Worm (Caenorhabditis elegans): ENCODE data around the gene ndab-2.
A peak's percentile ranks its signal among the peaks of the same experiment; 100 is the strongest.

Gene ndab-2

ce11 chrIII:7179538-7180301 lies 832 bp upstream of the ndab-2 start, which contains the start of the genes rps-14 and rpl-36 (continued):
- TF ChIP-seq ztf-1 (GFP tag; conservative IDR thresholded peaks at IDR 0.05) = no peak
- TF ChIP-seq lsy-2 (tag; optimal IDR thresholded peaks at IDR 0.05) = peak; percentile 83 to 96
- peak; percentile 87 for TF ChIP-seq ZK546.5 (tag; optimal IDR thresholded peaks at IDR 0.05)
- peak; percentile 88 for TF ChIP-seq sma-9 (GFP tag; optimal IDR thresholded peaks at IDR 0.05)
- TF ChIP-seq sma-9 (tag; optimal IDR thresholded peaks at IDR 0.05) = no peak
- no peak for TF ChIP-seq unc-62 (GFP tag; optimal IDR thresholded peaks at IDR 0.05)
- peak; percentile 94 for TF ChIP-seq crh-2 (tag; optimal IDR thresholded peaks at IDR 0.05)
- peak; percentile 78 for TF ChIP-seq sem-4 (tag; optimal IDR thresholded peaks at IDR 0.05)
- TF ChIP-seq mab-5 (tag; optimal IDR thresholded peaks at IDR 0.05) = peak; percentile 74
- TF ChIP-seq elt-3 (tag; optimal IDR thresholded peaks at IDR 0.05) = no peak
- TF ChIP-seq sma-3 (GFP tag; optimal IDR thresholded peaks at IDR 0.05) = peak; percentile 90
- TF ChIP-seq nhr-23 (tag; optimal IDR thresholded peaks at IDR 0.05) = no peak
- TF ChIP-seq skn-1 (tag; optimal IDR thresholded peaks at IDR 0.05) = no peak
- TF ChIP-seq ceh-16 (tag; optimal IDR thresholded peaks at IDR 0.05) = peak; percentile 74
- no peak for TF ChIP-seq mbf-1 (tag; optimal IDR thresholded peaks at IDR 0.05)
- peak; percentile 91 for TF ChIP-seq egl-27 (tag; optimal IDR thresholded peaks at IDR 0.05)
- peak in 1 of 2 experiments; percentile 19 for TF ChIP-seq mdl-1 (tag; optimal IDR thresholded peaks at IDR 0.05)
- TF ChIP-seq unc-55 (GFP tag; optimal IDR thresholded peaks at IDR 0.05) = peak; percentile 93
- TF ChIP-seq nhr-10 (tag; optimal IDR thresholded peaks at IDR 0.05) = peak; percentile 47
- peak; percentile 80 for TF ChIP-seq ztf-4 (tag; optimal IDR thresholded peaks at IDR 0.05)
- peak; percentile 79 for TF ChIP-seq lin-11 (tag; optimal IDR thresholded peaks at IDR 0.05)

- TF ChIP-seq sem-4 (tag; optimal IDR thresholded peaks at IDR 0.05) (no peak), nhr-12 (tag; optimal IDR thresholded peaks at IDR 0.05) (no peak), crh-2 (tag; optimal IDR thresholded peaks at IDR 0.05) (peak; percentile 21), elt-3 (tag; optimal IDR thresholded peaks at IDR 0.05) (no peak), lin-11 (tag; optimal IDR thresholded peaks at IDR 0.05) (no peak), nhr-25 (tag; optimal IDR thresholded peaks at IDR 0.05) (no peak), blmp-1 (tag; optimal IDR thresholded peaks at IDR 0.05; ENCODE audit: insufficient read depth) (no peak), egl-27 (tag; optimal IDR thresholded peaks at IDR 0.05) (no peak), nhr-11 (tag; optimal IDR thresholded peaks at IDR 0.05) (no peak), lin-13 (GFP tag; optimal IDR thresholded peaks at IDR 0.05) (no peak), dmd-4 (tag; optimal IDR thresholded peaks at IDR 0.05) (no peak), skn-1 (tag; optimal IDR thresholded peaks at IDR 0.05) (no peak), ZK546.5 (tag; optimal IDR thresholded peaks at IDR 0.05) (no peak), sma-3 (GFP tag; optimal IDR thresholded peaks at IDR 0.05) (no peak), fos-1 (tag; optimal IDR thresholded peaks at IDR 0.05) (peak; percentile 48), unc-39 (tag; optimal IDR thresholded peaks at IDR 0.05) (no peak), unc-62 (GFP tag; optimal IDR thresholded peaks at IDR 0.05) (no peak), peb-1 (tag; optimal IDR thresholded peaks at IDR 0.05) (no peak), nhr-10 (tag; optimal IDR thresholded peaks at IDR 0.05) (no peak), ztf-11 (tag; optimal IDR thresholded peaks at IDR 0.05) (no peak), ceh-82 (tag; optimal IDR thresholded peaks at IDR 0.05) (no peak), mbf-1 (tag; optimal IDR thresholded peaks at IDR 0.05) (no peak), C34F6.9 (tag; optimal IDR thresholded peaks at IDR 0.05) (peak; percentile 76), Y55F3AM.14 (GFP tag; optimal IDR thresholded peaks at IDR 0.05) (no peak), nhr-23 (tag; optimal IDR thresholded peaks at IDR 0.05) (no peak), nhr-129 (tag; optimal IDR thresholded peaks at IDR 0.05) (peak; percentile 78), ztf-4 (tag; optimal IDR thresholded peaks at IDR 0.05) (no peak), unc-55 (GFP tag; optimal IDR thresholded peaks at IDR 0.05) (peak; percentile 57), lsy-2 (tag; optimal IDR thresholded peaks at IDR 0.05) (peak in 1 of 2 experiments; percentile 57)
Observed at ce11 chrIII:7181822-7182221, 1.3 kb downstream of the ndab-2 start, which contains the start of gene epg-4. epg-4 (plus strand) TSS chrIII:7182167.

- peak; percentile 32 for TF ChIP-seq fos-1 (tag; optimal IDR thresholded peaks at IDR 0.05)
- TF ChIP-seq lsy-2 (tag; optimal IDR thresholded peaks at IDR 0.05) = peak; percentile 29 to 82
- peak; percentile 32 for TF ChIP-seq nhr-21 (tag; optimal IDR thresholded peaks at IDR 0.05)
- TF ChIP-seq nhr-129 (tag; optimal IDR thresholded peaks at IDR 0.05) = peak; percentile 82
- peak; percentile 15 for TF ChIP-seq skn-1 (tag; optimal IDR thresholded peaks at IDR 0.05)
- no peak for TF ChIP-seq ceh-16 (tag; optimal IDR thresholded peaks at IDR 0.05)
- peak; percentile 54 for TF ChIP-seq nhr-25 (tag; optimal IDR thresholded peaks at IDR 0.05)
- peak; percentile 59 for TF ChIP-seq gmeb-1 (tag; optimal IDR thresholded peaks at IDR 0.05)
- peak; percentile 47 for TF ChIP-seq sem-4 (tag; optimal IDR thresholded peaks at IDR 0.05)
- TF ChIP-seq mdl-1 (tag; optimal IDR thresholded peaks at IDR 0.05) = no peak
- TF ChIP-seq nhr-11 (tag; optimal IDR thresholded peaks at IDR 0.05) = no peak
- peak; percentile 92 for TF ChIP-seq C34F6.9 (tag; optimal IDR thresholded peaks at IDR 0.05)
- peak; percentile 67 for TF ChIP-seq crh-2 (tag; optimal IDR thresholded peaks at IDR 0.05)
- no peak for TF ChIP-seq elt-3 (tag; optimal IDR thresholded peaks at IDR 0.05)
- TF ChIP-seq F13H6.1 (tag; optimal IDR thresholded peaks at IDR 0.05) = peak; percentile 35
- TF ChIP-seq lin-13 (GFP tag; optimal IDR thresholded peaks at IDR 0.05) = peak; percentile 36
- TF ChIP-seq unc-55 (GFP tag; optimal IDR thresholded peaks at IDR 0.05) = peak; percentile 87
- peak; percentile 34 for TF ChIP-seq sma-3 (GFP tag; optimal IDR thresholded peaks at IDR 0.05)
- peak; percentile 49 for TF ChIP-seq sma-9 (GFP tag; optimal IDR thresholded peaks at IDR 0.05)
- TF ChIP-seq sma-9 (tag; optimal IDR thresholded peaks at IDR 0.05) = no peak
- TF ChIP-seq ztf-4 (tag; optimal IDR thresholded peaks at IDR 0.05) = peak; percentile 36
- peak; percentile 15 for TF ChIP-seq ama-1 (optimal IDR thresholded peaks at IDR 0.05)
- TF ChIP-seq lin-11 (tag; optimal IDR thresholded peaks at IDR 0.05) = no peak
- TF ChIP-seq aly-2 (tag; optimal IDR thresholded peaks at IDR 0.05) = no peak
- TF ChIP-seq unc-62 (GFP tag; optimal IDR thresholded peaks at IDR 0.05) = no peak
Observed at ce11 chrIII:7184022-7184421, 3.5 kb downstream of the ndab-2 start, which contains the start of gene yju-2. yju-2 (plus strand) TSS chrIII:7184336.
